Worm (Caenorhabditis elegans): ENCODE results near the gene otpl-7.

DNA sequence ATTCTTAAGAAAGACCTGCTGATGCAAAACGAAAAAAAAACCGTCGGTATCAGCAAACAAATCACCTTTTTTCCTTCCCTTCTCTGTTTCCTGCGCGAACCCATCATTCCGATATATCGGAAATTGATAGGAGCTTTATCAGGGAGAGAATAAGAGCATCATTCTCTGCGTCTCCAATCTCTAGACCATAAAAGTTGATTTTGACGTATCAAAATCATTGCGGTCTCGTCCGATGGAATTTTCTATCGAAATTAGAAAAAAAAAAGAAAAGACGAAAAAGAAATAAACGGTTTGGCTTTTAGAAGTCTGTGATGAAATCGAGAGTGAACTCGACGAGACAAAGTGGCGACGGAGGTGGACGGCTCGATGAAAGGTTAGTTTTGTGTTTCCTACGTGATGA lies 27.7 kb downstream of the otpl-7 start, which contains the start of gene stdh-4:
- no peak for TF ChIP-seq flt-1 (GFP tag; IDR thresholded peaks at IDR 0.05)
- TF ChIP-seq tab-1 (GFP tag; IDR thresholded peaks at IDR 0.05): no peak
- TF ChIP-seq klf-2 (GFP tag; conservative IDR thresholded peaks at IDR 0.05): no peak
- TF ChIP-seq ztf-23 (GFP tag; IDR thresholded peaks at IDR 0.05): no peak
- no peak for TF ChIP-seq med-1 (GFP tag; optimal IDR thresholded peaks at IDR 0.05; ENCODE audit: insufficient read depth)
- no peak for TF ChIP-seq T22C8.4 (GFP tag; IDR thresholded peaks at IDR 0.05)
- TF ChIP-seq ref-1 (GFP tag; conservative IDR thresholded peaks at IDR 0.05): no peak
- no peak for TF ChIP-seq ztf-29 (GFP tag; IDR thresholded peaks at IDR 0.05)
- TF ChIP-seq cog-1 (tag; optimal IDR thresholded peaks at IDR 0.05): no peak
